Fruit fly (Drosophila melanogaster) whole organism, wandering third instar larva: ENCODE measurements around the gene dlg1.

Source experiments
- Abd-B ChIP-seq: fragments of >200 bp; optimal IDR thresholded peaks from 2 replicates; lab custom pipeline; 2017; ENCODE audit warnings: missing biosample characterization, missing genetic modification characterization
- CG32264 ChIP-seq: fragments of 200-800 bp; sonication (Bioruptor generic); optimal IDR thresholded peaks from 2 replicates; lab custom pipeline; 2016; ENCODE audit warnings: missing biosample characterization, missing genetic modification characterization
- CG9705 ChIP-seq: fragments of 200-800 bp; sonication (Bioruptor generic); optimal IDR thresholded peaks from 2 replicates; lab custom pipeline; 2018; ENCODE audit warnings: missing biosample characterization, mild to moderate bottlenecking, missing genetic modification characterization
- CrebA ChIP-seq: fragments of 200-800 bp; sonication (Bioruptor generic); optimal IDR thresholded peaks from 2 replicates; lab custom pipeline; 2016; ENCODE audit warnings: missing biosample characterization, mild to moderate bottlenecking, missing genetic modification characterization, borderline replicate concordance
- Dfd ChIP-seq: fragments of >200 bp; optimal IDR thresholded peaks from 2 replicates; lab custom pipeline; 2017; ENCODE audit warnings: missing biosample characterization, missing genetic modification characterization
- Dif ChIP-seq: fragments of 200-275, 200-300 bp; sonication (Bioruptor generic); optimal IDR thresholded peaks from 2 replicates; lab custom pipeline; 2018; ENCODE audit warnings: missing biosample characterization, missing genetic modification characterization; ENCODE audit not compliant: partially characterized antibody
- GATAd ChIP-seq: sonication (Bioruptor generic); optimal IDR thresholded peaks from 2 replicates; lab custom pipeline; 2016; ENCODE audit warnings: missing biosample characterization, missing genetic modification characterization
- HLH106 ChIP-seq: fragments of 200-800 bp; optimal IDR thresholded peaks from 3 replicates; lab custom pipeline; 2019; ENCODE audit warnings: missing biosample characterization, mild to moderate bottlenecking, missing genetic modification characterization, moderate library complexity
- Hnf4 ChIP-seq: fragments of 200-800 bp; sonication (Bioruptor generic); optimal IDR thresholded peaks from 2 replicates; lab custom pipeline; 2016; ENCODE audit warnings: missing biosample characterization, mild to moderate bottlenecking, missing genetic modification characterization
- Hr78 ChIP-seq: fragments of >200 bp; optimal IDR thresholded peaks from 2 replicates; lab custom pipeline; 2017; ENCODE audit warnings: missing biosample characterization, missing genetic modification characterization
- Hr83 ChIP-seq: fragments of 200-300 bp; sonication (Bioruptor generic); optimal IDR thresholded peaks from 2 replicates; lab custom pipeline; 2016; ENCODE audit warnings: missing biosample characterization, mild to moderate bottlenecking, missing genetic modification characterization, moderate library complexity; ENCODE audit not compliant: poor library complexity, severe bottlenecking
- Jra ChIP-seq: sonication (Bioruptor generic); optimal IDR thresholded peaks from 2 replicates; lab custom pipeline; 2016; ENCODE audit warnings: missing biosample characterization, missing genetic modification characterization
- Mio ChIP-seq: sonication (Bioruptor generic); optimal IDR thresholded peaks from 2 replicates; lab custom pipeline; 2016; ENCODE audit warnings: missing biosample characterization, missing genetic modification characterization
- Myc ChIP-seq: fragments of >200 bp; optimal IDR thresholded peaks from 2 replicates; lab custom pipeline; 2017
- N ChIP-seq: fragments of >200 bp; optimal IDR thresholded peaks from 2 replicates; lab custom pipeline; 2018; ENCODE audit warnings: missing biosample characterization, missing external identifiers, missing genetic modification characterization
- OdsH ChIP-seq: fragments of 200-800 bp; sonication (Bioruptor generic); optimal IDR thresholded peaks from 2 replicates; lab custom pipeline; 2016; ENCODE audit warnings: missing biosample characterization, mild to moderate bottlenecking, missing genetic modification characterization
- Rel ChIP-seq, 2 experiments: fragments of 200-800 bp; sonication (Bioruptor generic) in 1 of 2; optimal IDR thresholded peaks; 2 replicates in 1 of 2; 3 replicates in 1 of 2; lab custom pipeline; 2016 to 2019; ENCODE audit warnings: mild to moderate bottlenecking in 2 of 2, missing biosample characterization in 2 of 2, missing genetic modification characterization in 2 of 2, moderate library complexity in 1 of 2
- Sp1 ChIP-seq: fragments of 200-800 bp; sonication (Bioruptor generic); optimal IDR thresholded peaks from 3 replicates; lab custom pipeline; 2019; ENCODE audit warnings: missing biosample characterization, mild to moderate bottlenecking, missing genetic modification characterization, moderate library complexity
- Vsx2 ChIP-seq: fragments of 200-300, 225-300 bp; sonication (Bioruptor generic); optimal IDR thresholded peaks from 2 replicates; lab custom pipeline; 2018; ENCODE audit warnings: missing biosample characterization, missing genetic modification characterization; ENCODE audit not compliant: partially characterized antibody
- br ChIP-seq: fragments of 200-800 bp; sonication (Bioruptor generic); optimal IDR thresholded peaks from 2 replicates; lab custom pipeline; 2016; ENCODE audit warnings: missing biosample characterization, missing genetic modification characterization
- brk ChIP-seq: fragments of 200-800 bp; sonication (Bioruptor generic); optimal IDR thresholded peaks from 2 replicates; lab custom pipeline; 2016; ENCODE audit warnings: missing biosample characterization, mild to moderate bottlenecking, missing genetic modification characterization
- dl ChIP-seq, 2 experiments: fragments of 175-275, 200-275 bp in 1 of 2; fragments of 200-275 bp in 1 of 2; sonication (Bioruptor generic); optimal IDR thresholded peaks; lab custom pipeline; 2018; ENCODE audit warnings: mild to moderate bottlenecking in 2 of 2, missing biosample characterization in 2 of 2, missing genetic modification characterization in 2 of 2, moderate library complexity in 2 of 2; ENCODE audit not compliant: partially characterized antibody in 2 of 2, insufficient read depth in 1 of 2
- dmrt93B ChIP-seq: fragments of 200-800 bp; sonication (Bioruptor generic); optimal IDR thresholded peaks from 2 replicates; lab custom pipeline; 2018; ENCODE audit warnings: missing biosample characterization, mild to moderate bottlenecking, missing genetic modification characterization
- dsf ChIP-seq: sonication (Bioruptor generic); optimal IDR thresholded peaks from 2 replicates; lab custom pipeline; 2016; ENCODE audit warnings: missing biosample characterization, missing genetic modification characterization, borderline replicate concordance
- ey ChIP-seq: fragments of 200-800 bp; sonication (Bioruptor generic); optimal IDR thresholded peaks from 2 replicates; lab custom pipeline; 2016; ENCODE audit warnings: missing biosample characterization, missing genetic modification characterization
- foxo ChIP-seq, 2 experiments: fragments of 200-800 bp; sonication (Bioruptor generic); optimal IDR thresholded peaks; 2 replicates in 1 of 2; 3 replicates in 1 of 2; lab custom pipeline; 2016 to 2017; ENCODE audit warnings: missing biosample characterization in 2 of 2, missing genetic modification characterization in 2 of 2
- fru ChIP-seq: fragments of 200-800 bp; sonication (Bioruptor generic); optimal IDR thresholded peaks from 3 replicates; lab custom pipeline; 2016; ENCODE audit warnings: missing biosample characterization, mild to moderate bottlenecking, missing genetic modification characterization
- h ChIP-seq: fragments of 200-800 bp; sonication (Bioruptor generic); optimal IDR thresholded peaks from 3 replicates; lab custom pipeline; 2016; ENCODE audit warnings: missing biosample characterization, mild to moderate bottlenecking, missing genetic modification characterization
- jim ChIP-seq: fragments of 175-275, 200-325 bp; sonication (Bioruptor generic); optimal IDR thresholded peaks from 2 replicates; lab custom pipeline; 2016; ENCODE audit warnings: missing biosample characterization, mild to moderate bottlenecking, missing genetic modification characterization
- lola ChIP-seq: fragments of >200 bp; optimal IDR thresholded peaks from 2 replicates; lab custom pipeline; 2017; ENCODE audit warnings: missing biosample characterization, missing genetic modification characterization
- pan ChIP-seq: fragments of >200 bp; optimal IDR thresholded peaks from 2 replicates; lab custom pipeline; 2017
- psq ChIP-seq: fragments of 200-800 bp; sonication (Bioruptor generic); optimal IDR thresholded peaks from 3 replicates; lab custom pipeline; 2017; ENCODE audit warnings: missing biosample characterization, mild to moderate bottlenecking, missing genetic modification characterization, moderate library complexity
- rgr ChIP-seq: fragments of 200-800 bp; sonication (Bioruptor generic); optimal IDR thresholded peaks from 3 replicates; lab custom pipeline; 2016; ENCODE audit warnings: missing biosample characterization, mild to moderate bottlenecking, missing genetic modification characterization
- sage ChIP-seq: fragments of 200-800 bp; sonication (Bioruptor generic); optimal IDR thresholded peaks from 2 replicates; lab custom pipeline; 2016; ENCODE audit warnings: missing biosample characterization, mild to moderate bottlenecking, missing genetic modification characterization
- sv ChIP-seq: fragments of 200-800 bp; sonication (Bioruptor generic); optimal IDR thresholded peaks from 3 replicates; lab custom pipeline; 2016; ENCODE audit warnings: missing biosample characterization, missing genetic modification characterization
- tai ChIP-seq: sonication (Bioruptor generic); optimal IDR thresholded peaks from 2 replicates; lab custom pipeline; 2016; ENCODE audit warnings: missing biosample characterization, missing genetic modification characterization
- usp ChIP-seq: fragments of >200 bp; optimal IDR thresholded peaks from 2 replicates; lab custom pipeline; 2017; ENCODE audit warnings: missing biosample characterization, missing genetic modification characterization
- woc ChIP-seq: sonication (Bioruptor generic); optimal IDR thresholded peaks from 2 replicates; lab custom pipeline; 2016; ENCODE audit warnings: missing biosample characterization, mild to moderate bottlenecking, missing genetic modification characterization

Gene dlg1

DNA sequence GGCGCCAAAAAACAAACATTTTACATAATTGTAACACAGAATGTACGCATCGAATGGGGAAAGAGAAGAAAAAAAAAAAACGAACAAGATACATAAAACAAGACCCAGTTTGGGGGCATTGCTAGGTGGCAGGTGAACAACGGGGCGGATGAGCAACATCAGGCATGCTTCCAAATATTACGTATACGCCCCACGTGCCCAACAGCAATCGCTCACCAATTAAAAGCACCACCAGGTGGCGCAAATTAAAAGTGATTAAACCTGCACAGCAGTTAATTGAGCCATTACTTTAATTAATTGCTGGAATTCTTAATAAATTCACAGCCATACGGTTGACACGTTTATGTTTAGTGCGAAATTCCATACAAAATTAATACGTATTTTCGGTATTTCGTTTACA lies 16.0 kb downstream of the dlg1 start:
- no peak for TF ChIP-seq CrebA (GFP tag; lab: Kevin White, UChicago)

DNA sequence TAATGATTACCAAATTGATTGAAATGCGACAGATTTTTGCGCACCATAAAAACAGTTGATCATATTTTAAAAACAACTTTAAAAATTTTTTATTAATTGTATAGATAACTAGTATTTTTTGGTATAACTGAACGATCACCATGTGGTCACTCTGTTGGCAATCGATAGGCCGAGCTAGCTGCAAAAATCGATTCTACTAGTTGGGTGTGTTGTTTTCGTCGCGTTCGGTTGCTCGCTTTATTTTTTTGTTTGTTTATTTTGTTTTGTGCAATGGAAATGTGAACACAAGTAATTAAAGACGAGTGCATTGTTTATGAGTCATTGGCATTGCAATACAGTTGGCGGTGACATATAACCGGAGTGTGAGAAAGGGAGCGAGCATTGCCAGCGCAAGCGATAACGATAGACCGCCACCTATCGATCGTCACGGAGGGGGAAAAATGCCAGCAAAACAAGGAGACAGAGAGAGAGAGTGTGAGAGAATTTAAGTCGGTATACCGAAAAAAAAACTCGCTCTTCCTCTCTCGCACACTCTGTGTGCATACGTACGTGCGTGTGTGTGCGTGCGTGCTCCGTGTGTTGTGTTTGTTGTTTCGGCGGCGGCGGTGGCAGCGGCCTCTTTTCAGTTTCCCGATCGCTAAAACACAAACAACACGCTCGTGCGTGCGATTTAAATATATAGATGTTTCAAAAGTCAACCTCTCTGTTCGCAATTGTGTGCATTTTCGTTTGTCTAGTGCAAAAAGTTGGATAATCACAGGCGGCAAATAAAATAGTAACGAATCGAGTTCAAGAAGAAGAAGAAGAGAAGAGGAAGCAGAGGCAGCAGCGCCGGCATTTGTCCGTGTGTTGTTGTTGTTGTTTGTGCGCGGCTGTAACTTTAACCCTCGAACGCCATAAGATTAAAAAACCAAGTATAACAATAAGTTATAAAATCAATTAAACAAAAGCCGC lies 20.3 kb downstream of the dlg1 start:
- TF ChIP-seq Rel (GFP tag; optimal IDR thresholded peaks at IDR 0.05; lab: Kevin White, UChicago) (peak; percentile 37), Rel (tag; optimal IDR thresholded peaks at IDR 0.05; lab: Kevin White, UChicago) (no peak), Jra (GFP tag; lab: Kevin White, UChicago) (peak; percentile 28), woc (GFP tag; lab: Kevin White, UChicago) (no peak), Hr83 (GFP tag; lab: Kevin White, UChicago) (peak; percentile 51), Abd-B (no peak), Dif (GFP tag; lab: Kevin White, UChicago) (peak; percentile 81), Vsx2 (GFP tag; lab: Kevin White, UChicago) (peak; percentile 31), h (GFP tag; lab: Kevin White, UChicago) (peak; percentile 33), dl (GFP tag; optimal IDR thresholded peaks at IDR 0.05; lab: Kevin White, UChicago; ENCODE audit: insufficient read depth in 1 of 2, partially characterized antibody in 2 of 2) (peak; percentile 82 to 88)

DNA sequence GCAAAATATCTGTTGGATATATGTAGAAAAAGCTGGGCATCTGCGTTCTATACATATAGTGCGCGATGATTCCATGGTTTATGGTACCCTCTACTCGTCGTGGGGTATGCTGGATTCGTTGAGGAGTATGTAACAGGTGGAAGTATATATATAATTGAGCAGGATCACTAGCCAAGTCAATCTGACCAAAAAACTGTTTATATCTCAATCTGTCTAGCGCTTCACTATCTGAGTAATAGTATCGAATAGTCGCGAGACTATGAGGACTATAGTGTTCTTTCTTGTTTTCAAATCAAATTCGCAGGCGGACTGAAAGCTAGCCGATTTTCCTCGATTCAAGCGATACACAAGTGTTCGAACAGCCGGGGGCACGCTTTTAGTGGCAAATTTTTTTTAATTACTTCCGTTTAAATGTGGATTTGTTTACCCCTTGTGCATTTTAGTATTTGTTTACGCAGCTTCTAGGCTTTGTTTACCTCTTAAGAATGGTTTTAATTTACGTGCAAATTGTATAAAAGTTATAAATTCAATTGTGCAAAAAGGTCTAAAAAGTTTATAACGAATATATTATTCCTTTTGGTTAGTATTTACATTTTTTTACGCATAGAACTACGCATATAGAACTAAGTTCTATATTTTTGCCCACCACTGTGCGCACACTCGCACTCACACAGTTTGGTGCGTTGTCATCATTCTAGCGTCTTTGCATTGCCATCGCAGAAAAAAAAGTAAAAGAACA lies 21.3 kb downstream of the dlg1 start:
- TF ChIP-seq Jra (GFP tag; lab: Kevin White, UChicago) (no peak), Dif (GFP tag; lab: Kevin White, UChicago) (no peak), Rel (GFP tag; optimal IDR thresholded peaks at IDR 0.05; lab: Kevin White, UChicago) (no peak), Rel (tag; optimal IDR thresholded peaks at IDR 0.05; lab: Kevin White, UChicago) (no peak), CG9705 (GFP tag; lab: Kevin White, UChicago) (no peak), CrebA (GFP tag; lab: Kevin White, UChicago) (no peak), psq (GFP tag; lab: Kevin White, UChicago) (peak; percentile 25), pan (lab: Kevin White, UChicago) (no peak), woc (GFP tag; lab: Kevin White, UChicago) (no peak), GATAd (GFP tag; lab: Kevin White, UChicago) (no peak), Abd-B (no peak), Myc (lab: Kevin White, UChicago) (no peak), rgr (GFP tag; lab: Kevin White, UChicago) (peak; percentile 52), usp (GFP tag; lab: Kevin White, UChicago) (no peak), Vsx2 (GFP tag; lab: Kevin White, UChicago) (no peak), Mio (GFP tag; lab: Kevin White, UChicago) (no peak), dl (GFP tag; optimal IDR thresholded peaks at IDR 0.05; lab: Kevin White, UChicago; ENCODE audit: insufficient read depth in 1 of 2, partially characterized antibody in 2 of 2) (no peak), h (GFP tag; lab: Kevin White, UChicago) (peak; percentile 45), tai (GFP tag; lab: Kevin White, UChicago) (peak; percentile 16), Hnf4 (peak; percentile 17), Hr78 (GFP tag; lab: Kevin White, UChicago) (no peak), foxo (GFP tag; optimal IDR thresholded peaks at IDR 0.05; lab: Kevin White, UChicago) (peak in 1 of 2 experiments; percentile 59), jim (GFP tag; lab: Kevin White, UChicago) (no peak), OdsH (peak; percentile 28), fru (GFP tag; lab: Kevin White, UChicago) (peak; percentile 38), lola (GFP tag; lab: Kevin White, UChicago) (no peak), sage (GFP tag; lab: Kevin White, UChicago) (no peak), sv (peak; percentile 68), br (peak; percentile 35), dsf (GFP tag; lab: Kevin White, UChicago) (no peak), HLH106 (tag; lab: Kevin White, UChicago) (peak; percentile 27), Hr83 (GFP tag; lab: Kevin White, UChicago) (no peak), N (GFP tag; lab: Kevin White, UChicago) (no peak), ey (GFP tag; lab: Kevin White, UChicago) (peak; percentile 57), dmrt93B (GFP tag; lab: Kevin White, UChicago) (no peak), Dfd (GFP tag; lab: Kevin White, UChicago) (no peak), brk (no peak), CG32264 (no peak), Sp1 (GFP tag; lab: Kevin White, UChicago) (peak; percentile 20)
